Worm (Caenorhabditis elegans) whole organism, L3 larva: ENCODE measurements around the gene Y49F6B.19.
"Not testable (repeated sequence)": the region's sequence is repeated elsewhere in the genome, so short reads cannot be mapped to it uniquely, and the experiment has no call there.

Source experiments
- aly-2 ChIP-seq: fragments of 150-350 bp; optimal IDR thresholded peaks from 2 replicates; lab custom pipeline; 2014; ENCODE audit warnings: missing biosample characterization, missing genetic modification characterization
- ceh-9 ChIP-seq: sonication (generic microtip); optimal IDR thresholded peaks from 2 replicates; lab custom pipeline; 2018; ENCODE audit warnings: missing biosample characterization, missing genetic modification characterization
- daf-12 ChIP-seq: fragments of 150-350 bp; optimal IDR thresholded peaks from 2 replicates; lab custom pipeline; 2014; ENCODE audit warnings: missing biosample characterization, missing genetic modification reagents, missing genetic modification characterization
- egl-27 ChIP-seq: sonication (generic microtip); optimal IDR thresholded peaks from 4 replicates; lab custom pipeline; 2017; ENCODE audit warnings: missing biosample characterization, missing genetic modification reagents, missing genetic modification characterization
- egl-5 ChIP-seq: fragments of 150-350 bp; optimal IDR thresholded peaks from 2 replicates; lab custom pipeline; 2017; ENCODE audit warnings: missing biosample characterization, missing genetic modification reagents, missing genetic modification characterization, inconsistent platforms
- eor-1 ChIP-seq, 2 experiments: fragments of 150-350 bp; optimal IDR thresholded peaks; 2 replicates each; lab custom pipeline; 2014 to 2018; ENCODE audit warnings: missing biosample characterization in 2 of 2, missing genetic modification characterization in 2 of 2
- jun-1 ChIP-seq: fragments of 150-350 bp; optimal IDR thresholded peaks from 2 replicates; lab custom pipeline; 2014; ENCODE audit warnings: missing biosample characterization, missing genetic modification reagents, missing genetic modification characterization
- lin-15B ChIP-seq: fragments of 150-350 bp; optimal IDR thresholded peaks from 2 replicates; lab custom pipeline; 2014; ENCODE audit warnings: missing biosample characterization, missing genetic modification characterization
- lsy-12 ChIP-seq: sonication (generic microtip); optimal IDR thresholded peaks from 2 replicates; lab custom pipeline; 2016; ENCODE audit warnings: mild to moderate bottlenecking, missing genetic modification characterization, missing compliant biosample characterization
- mdl-1 ChIP-seq: fragments of 150-350 bp; optimal IDR thresholded peaks from 2 replicates; lab custom pipeline; 2014; ENCODE audit warnings: missing biosample characterization, missing genetic modification characterization
- mml-1 ChIP-seq: fragments of 150-350 bp; sonication (generic microtip); optimal IDR thresholded peaks from 3 replicates; lab custom pipeline; 2014; ENCODE audit warnings: missing biosample characterization, missing genetic modification characterization
- nhr-12 ChIP-seq: fragments of 150-350 bp; optimal IDR thresholded peaks from 2 replicates; lab custom pipeline; 2014; ENCODE audit warnings: missing biosample characterization, missing genetic modification characterization
- nhr-23 ChIP-seq: fragments of 150-350 bp; optimal IDR thresholded peaks from 2 replicates; lab custom pipeline; 2014; ENCODE audit warnings: missing biosample characterization, missing genetic modification reagents, missing genetic modification characterization
- nhr-28 ChIP-seq: fragments of 150-350 bp; optimal IDR thresholded peaks from 2 replicates; lab custom pipeline; 2014; ENCODE audit warnings: missing biosample characterization, missing genetic modification characterization
- nhr-76 ChIP-seq: fragments of 150-350 bp; sonication (generic microtip); optimal IDR thresholded peaks from 5 replicates; lab custom pipeline; 2014; ENCODE audit warnings: missing biosample characterization, missing genetic modification characterization
- pha-4 ChIP-seq: fragments of 150-350 bp; optimal IDR thresholded peaks from 2 replicates; lab custom pipeline; 2014; ENCODE audit warnings: missing biosample characterization, missing genetic modification reagents, missing genetic modification characterization
- pqm-1 ChIP-seq: fragments of 150-350 bp; optimal IDR thresholded peaks from 2 replicates; lab custom pipeline; 2017; ENCODE audit warnings: missing biosample characterization, missing genetic modification characterization, inconsistent platforms
- sea-2 ChIP-seq: fragments of 150-350 bp; sonication (generic microtip); optimal IDR thresholded peaks from 4 replicates; lab custom pipeline; 2014; ENCODE audit warnings: missing biosample characterization, missing genetic modification reagents, missing genetic modification characterization
- skn-1 ChIP-seq: fragments of 150-350 bp; optimal IDR thresholded peaks from 2 replicates; lab custom pipeline; 2014; ENCODE audit warnings: missing biosample characterization, missing genetic modification characterization
- snpc-4 ChIP-seq: fragments of 150-350 bp; optimal IDR thresholded peaks from 2 replicates; lab custom pipeline; 2014; ENCODE audit warnings: missing biosample characterization, missing genetic modification characterization
- unc-39 ChIP-seq: sonication (generic microtip); optimal IDR thresholded peaks from 4 replicates; lab custom pipeline; 2017; ENCODE audit warnings: missing biosample characterization, missing genetic modification characterization
- unc-62 ChIP-seq: fragments of 150-350 bp; sonication (generic microtip); optimal IDR thresholded peaks from 4 replicates; lab custom pipeline; 2014; ENCODE audit warnings: missing biosample characterization, missing genetic modification reagents, missing genetic modification characterization
- zag-1 ChIP-seq: fragments of 150-350 bp; optimal IDR thresholded peaks from 2 replicates; lab custom pipeline; 2014; ENCODE audit warnings: missing biosample characterization, missing genetic modification characterization
- ztf-4 ChIP-seq: fragments of 150-350 bp; optimal IDR thresholded peaks from 2 replicates; lab custom pipeline; 2014; ENCODE audit warnings: missing biosample characterization, missing genetic modification characterization

Gene Y49F6B.19

ce11 chrII:3471603-3472002 lies 40.5 kb downstream of the Y49F6B.19 start, which contains the start of gene Y49F6B.13:
TSS of gene Y49F6B.13 (minus strand) at chrII:3471703.
- no peak for TF ChIP-seq nhr-12 (tag; lab: Kevin White, UChicago)
- no peak for TF ChIP-seq snpc-4 (tag; lab: Kevin White, UChicago)
- TF ChIP-seq daf-12 (tag; lab: Kevin White, UChicago) = no peak
- TF ChIP-seq egl-5 = no peak

- TF ChIP-seq lin-15B (tag; lab: Kevin White, UChicago) = no peak
- no peak for TF ChIP-seq unc-39 (tag; lab: Kevin White, UChicago)
- TF ChIP-seq, all 47 proteins: peak for 0
Observed at ce11 chrII:3470549-3470948, 41.6 kb downstream of the Y49F6B.19 start, which contains the start of gene Y49F6B.20. TSS of gene Y49F6B.20 (minus strand) at chrII:3470649.

- not testable (repeated sequence) for TF ChIP-seq lsy-12, ztf-4, nhr-28 (tag; lab: Kevin White, UChicago)
Observed at ce11 chrII:3464580-3464979, 47.6 kb downstream of the Y49F6B.19 start, which contains the start of gene C16C8.10. TSS of gene C16C8.10 (minus strand) at chrII:3464680.

- no peak for TF ChIP-seq jun-1 (tag; lab: Kevin White, UChicago)
- TF ChIP-seq pqm-1 (tag; lab: Kevin White, UChicago) = no peak
- no peak for TF ChIP-seq aly-2
- TF ChIP-seq lin-15B (tag; lab: Kevin White, UChicago) = no peak
- TF ChIP-seq nhr-23 (tag; lab: Kevin White, UChicago) = no peak
- TF ChIP-seq, all 47 proteins: peak for 0
Observed at ce11 chrII:3463097-3463496, 49.0 kb downstream of the Y49F6B.19 start, which contains the start of gene C16C8.9. TSS of gene C16C8.9 (minus strand) at chrII:3463197.

ce11 chrII:3461586-3461985 lies 50.6 kb downstream of the Y49F6B.19 start, which contains the start of gene C16C8.8:
TSS of gene C16C8.8 (minus strand) at chrII:3461686.
- TF ChIP-seq sea-2 (GFP tag; lab: Kevin White, UChicago) (no peak), ceh-9 (tag; lab: Kevin White, UChicago) (no peak), egl-27 (tag; lab: Kevin White, UChicago) (no peak), unc-39 (tag; lab: Kevin White, UChicago) (no peak), mdl-1 (no peak), daf-12 (tag; lab: Kevin White, UChicago) (no peak), zag-1 (tag; lab: Kevin White, UChicago) (no peak), eor-1 (tag; optimal IDR thresholded peaks at IDR 0.05; lab: Kevin White, UChicago) (no peak), ztf-4 (tag; lab: Kevin White, UChicago) (no peak), unc-62 (GFP tag; lab: Kevin White, UChicago) (no peak), nhr-23 (tag; lab: Kevin White, UChicago) (no peak), mml-1 (tag; lab: Kevin White, UChicago) (no peak), aly-2 (no peak), pha-4 (tag; lab: Kevin White, UChicago) (no peak), nhr-76 (tag; lab: Kevin White, UChicago) (no peak), jun-1 (tag; lab: Kevin White, UChicago) (no peak), skn-1 (tag; lab: Kevin White, UChicago) (no peak)
- TF ChIP-seq, all 47 proteins: peak for 0
